Fruit fly (Drosophila melanogaster): ENCODE data around the gene CG9328.
A peak's percentile ranks its signal among the peaks of the same experiment; 100 is the strongest.

Gene CG9328

dm6 chr2L:20831060-20831459 lies 33.5 kb downstream of the CG9328 start, which contains the start of gene CG31674:
Gene CG31674, plus strand, starts transcription at chr2L:20831262.
- peak; percentile 34 for TF ChIP-seq CG17801 (GFP tag; optimal IDR thresholded peaks at IDR 0.05; ENCODE audit: partially characterized antibody)

- no peak for TF ChIP-seq CG17801 (GFP tag; optimal IDR thresholded peaks at IDR 0.05; ENCODE audit: partially characterized antibody)
These were observed 38.0 kb downstream of the CG9328 start, which contains the start of gene Oseg5 for dm6 chr2L:20835501-20835900. Gene Oseg5, minus strand, starts transcription at chr2L:20835840.

DNA sequence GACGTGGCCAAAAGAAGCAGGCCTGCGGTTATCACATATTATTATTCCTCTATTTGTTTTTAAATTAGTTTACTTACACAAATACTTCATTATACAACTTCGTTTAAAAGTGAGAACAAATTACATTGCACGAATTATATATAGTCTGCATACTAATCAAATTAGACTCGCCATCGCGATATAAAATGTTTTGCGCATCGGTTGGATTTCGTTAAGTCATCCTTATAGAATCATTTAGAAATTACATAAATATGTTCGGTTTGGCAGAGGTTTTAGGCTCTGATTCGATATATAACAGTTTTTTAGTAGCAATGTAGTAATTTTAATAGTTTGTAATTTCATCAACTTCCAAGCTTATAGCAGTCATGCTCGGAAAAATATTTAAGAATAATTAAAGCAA lies 40.4 kb downstream of the CG9328 start, which contains the start of gene Spn38F:
TSS of gene Spn38F (minus strand) at position 101 of the 400 bp plus-strand sequence.
- TF ChIP-seq CG17801 (GFP tag; optimal IDR thresholded peaks at IDR 0.05; ENCODE audit: partially characterized antibody) = no peak

DNA sequence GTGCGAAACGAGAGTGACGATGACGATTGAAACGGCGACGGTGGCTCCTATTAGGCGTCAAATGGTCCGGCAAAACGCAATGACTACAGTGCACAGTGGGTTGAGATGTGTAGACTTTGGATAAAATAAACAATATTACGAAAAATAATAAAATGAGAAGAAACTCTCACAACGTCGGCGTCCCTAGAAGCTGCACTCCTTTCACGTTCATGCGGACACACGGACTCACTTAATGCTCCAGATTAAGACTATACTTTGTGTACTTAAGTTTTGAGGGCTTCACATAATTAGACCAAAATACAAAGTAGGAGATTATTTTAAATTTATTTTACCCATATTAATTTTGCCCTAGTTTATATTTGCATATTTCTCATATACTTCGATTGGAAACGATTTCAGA lies 42.5 kb downstream of the CG9328 start:
- TF ChIP-seq CG17801 (GFP tag; optimal IDR thresholded peaks at IDR 0.05; ENCODE audit: partially characterized antibody) = no peak

dm6 chr2L:20840462-20841038 lies 43.0 kb downstream of the CG9328 start, which contains the start of gene CG31676:
Gene CG31676, plus strand, starts transcription at chr2L:20840750.
- no peak for TF ChIP-seq CG17801 (GFP tag; optimal IDR thresholded peaks at IDR 0.05; ENCODE audit: partially characterized antibody)

DNA sequence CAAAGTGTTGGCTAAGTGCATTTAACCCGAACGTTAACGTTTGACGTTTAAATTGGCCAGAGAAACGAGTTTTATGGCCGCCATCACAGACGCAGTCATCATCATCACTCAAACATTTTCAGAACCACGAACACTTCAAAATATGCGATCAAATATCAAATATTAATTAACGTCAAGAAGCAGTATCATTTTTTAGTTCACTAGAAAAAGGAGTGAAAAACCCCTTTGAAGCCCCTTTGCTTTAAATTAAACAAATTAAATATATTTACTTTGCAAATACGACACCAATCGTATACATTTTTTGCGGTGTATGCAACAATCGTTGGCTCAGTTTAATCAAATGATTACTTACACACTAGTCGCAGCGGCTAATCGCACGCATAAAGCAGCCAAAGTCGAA lies 46.9 kb downstream of the CG9328 start:
- no peak for TF ChIP-seq CG17801 (GFP tag; optimal IDR thresholded peaks at IDR 0.05; ENCODE audit: partially characterized antibody)

DNA sequence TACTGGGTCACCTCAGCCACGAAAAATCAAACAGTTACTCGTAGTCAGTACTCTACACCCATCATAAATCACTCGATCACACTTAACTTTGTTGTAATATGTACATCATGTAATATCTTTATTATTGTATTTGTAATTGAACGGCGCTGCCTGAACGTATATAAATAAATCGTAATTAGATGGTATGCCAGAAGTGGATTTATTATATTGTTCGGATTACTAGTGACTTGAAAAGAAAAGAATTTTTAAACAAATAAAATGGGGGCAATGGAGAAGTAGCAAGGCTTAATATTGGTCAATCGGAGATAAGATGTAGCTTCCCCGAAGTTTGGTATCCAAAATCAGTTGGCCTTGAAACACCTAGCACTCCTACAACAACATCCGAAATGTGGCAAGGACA lies 51.5 kb downstream of the CG9328 start, which contains the start of gene CG14402:
TSS of gene CG14402 (plus strand) at position 301 of the 400 bp plus-strand sequence.
- TF ChIP-seq CG17801 (GFP tag; optimal IDR thresholded peaks at IDR 0.05; ENCODE audit: partially characterized antibody) = no peak

dm6 chr2L:20851592-20851991 lies 54.1 kb downstream of the CG9328 start:
- no peak for TF ChIP-seq CG17801 (GFP tag; optimal IDR thresholded peaks at IDR 0.05; ENCODE audit: partially characterized antibody)

DNA sequence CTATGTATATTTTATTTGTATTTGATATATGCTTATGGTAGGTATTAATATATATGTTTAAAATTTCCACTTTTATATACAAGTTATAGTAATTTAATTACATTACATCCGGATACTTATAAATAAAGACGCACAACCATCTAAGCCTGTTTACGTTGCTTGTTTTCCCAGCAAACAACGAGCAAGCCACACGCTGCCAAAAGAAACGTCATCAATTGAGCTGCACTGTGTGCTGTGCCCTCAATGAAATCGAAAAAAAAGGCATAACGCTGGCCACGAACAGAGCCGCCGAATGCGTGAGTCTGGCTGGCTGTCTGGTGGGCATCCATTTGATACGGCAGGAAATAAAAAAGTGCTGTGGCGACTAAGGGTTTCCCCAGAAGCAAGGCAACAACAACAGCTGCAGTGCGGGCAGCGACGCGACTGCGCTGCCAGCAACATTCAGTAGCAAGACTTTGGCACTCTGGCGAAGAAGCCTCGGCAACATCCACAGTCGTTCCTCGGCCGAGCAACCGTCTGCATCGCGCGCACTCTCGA lies 54.6 kb downstream of the CG9328 start, which contains the start of gene twit:
TSS of gene twit (plus strand) at position 487 of the 537 bp plus-strand sequence.
- TF ChIP-seq CG17801 (GFP tag; optimal IDR thresholded peaks at IDR 0.05; ENCODE audit: partially characterized antibody) = no peak

DNA sequence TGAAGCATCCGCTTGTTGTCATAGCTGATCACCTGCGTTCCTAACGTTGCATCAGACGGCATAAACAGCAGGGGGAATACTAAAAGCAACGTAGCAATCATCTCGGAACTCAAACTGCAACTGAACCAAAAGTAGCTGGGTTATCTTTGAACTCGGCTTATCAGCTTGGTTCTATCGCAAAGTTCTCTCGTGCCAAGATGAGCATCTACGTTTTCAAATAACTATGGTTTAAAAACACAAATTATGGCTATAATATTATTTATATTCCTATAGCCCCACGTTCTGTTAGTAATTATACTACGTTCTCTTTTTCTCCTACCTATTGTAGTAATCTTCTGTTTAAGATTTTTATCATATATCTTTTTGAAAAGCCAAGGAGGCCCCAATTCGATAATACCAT lies 60.3 kb downstream of the CG9328 start, which contains the start of gene CG14400:
TSS of gene CG14400 (minus strand) at position 101 of the 400 bp plus-strand sequence.
- no peak for TF ChIP-seq CG17801 (GFP tag; optimal IDR thresholded peaks at IDR 0.05; ENCODE audit: partially characterized antibody)

- TF ChIP-seq CG17801 (GFP tag; optimal IDR thresholded peaks at IDR 0.05; ENCODE audit: partially characterized antibody) = no peak
These were observed 61.1 kb downstream of the CG9328 start, which contains the start of gene bero for dm6 chr2L:20858371-20859340. Gene bero, plus strand, starts transcription at chr2L:20858695.

Data from ovary, adult (tissue).